Worm (Caenorhabditis elegans) whole organism, young adult: ENCODE results near the gene cdc-42.
A peak's percentile ranks its signal among the peaks of the same experiment; 100 is the strongest.

Experiments used
- B0336.3 ChIP-seq: fragments of 200-800 bp; sonication (Bioruptor generic); IDR thresholded peaks from 2 replicates; pipeline ENCODE4 v1.3.6; 2022; ENCODE audit warnings: missing genetic modification characterization, missing compliant biosample characterization
- C17E4.6 ChIP-seq: fragments of 200-800 bp; sonication (Bioruptor generic); IDR thresholded peaks from 2 replicates; pipeline ENCODE4 v1.3.6; 2022; ENCODE audit warnings: missing genetic modification reagents, missing genetic modification characterization, missing compliant biosample characterization
- F37B4.10 ChIP-seq: fragments of 200-800 bp; sonication (Bioruptor generic); IDR thresholded peaks from 2 replicates; pipeline ENCODE4 v1.3.6; 2022; ENCODE audit warnings: missing genetic modification characterization, missing compliant biosample characterization
- F49E8.2 ChIP-seq: sonication (generic microtip); optimal IDR thresholded peaks from 3 replicates; lab custom pipeline; 2017; ENCODE audit warnings: missing genetic modification characterization, mild to moderate bottlenecking, missing compliant biosample characterization, antibody characterized with exemption, moderate library complexity; ENCODE audit not compliant: insufficient read depth
- F57A8.1 ChIP-seq: fragments of 200-800 bp; sonication (Bioruptor generic); optimal IDR thresholded peaks from 2 replicates; lab custom pipeline; 2018; ENCODE audit warnings: mild to moderate bottlenecking, missing genetic modification characterization, moderate library complexity, missing compliant biosample characterization
- Y53F4B.3 ChIP-seq: fragments of 200-800 bp; sonication (Bioruptor generic); IDR thresholded peaks from 2 replicates; pipeline ENCODE4 v1.3.6; 2022; ENCODE audit warnings: missing genetic modification reagents, missing genetic modification characterization, missing compliant biosample characterization
- ZK185.1 ChIP-seq: sonication (generic microtip); optimal IDR thresholded peaks from 2 replicates; lab custom pipeline; 2016; ENCODE audit warnings: mild to moderate bottlenecking, missing genetic modification characterization, missing compliant biosample characterization; ENCODE audit not compliant: poor library complexity, severe bottlenecking
- attf-5 ChIP-seq: fragments of 200-800 bp; sonication (Bioruptor generic); optimal IDR thresholded peaks from 2 replicates; lab custom pipeline; 2018; ENCODE audit warnings: mild to moderate bottlenecking, missing genetic modification characterization, missing compliant biosample characterization
- ccch-3 ChIP-seq: fragments of 200-800 bp; sonication (Bioruptor generic); optimal IDR thresholded peaks from 2 replicates; lab custom pipeline; 2018; ENCODE audit warnings: mild to moderate bottlenecking, missing genetic modification characterization, missing compliant biosample characterization
- cebp-1 ChIP-seq, 2 experiments: fragments of 200-800 bp in 1 of 2; sonication (Bioruptor generic) in 1 of 2; sonication (generic microtip) in 1 of 2; IDR thresholded peaks in 1 of 2; optimal IDR thresholded peaks in 1 of 2; 2 replicates each; pipeline versions ENCODE4 v1.3.6 to Lab custom; 2017 to 2022; ENCODE audit warnings: missing compliant biosample characterization in 2 of 2, missing genetic modification characterization in 2 of 2, mild to moderate bottlenecking in 1 of 2, missing genetic modification reagents in 1 of 2, moderate library complexity in 1 of 2
- ceh-100 ChIP-seq: fragments of 200-800 bp; sonication (Bioruptor generic); IDR thresholded peaks from 2 replicates; pipeline ENCODE4 v1.3.6; 2022; ENCODE audit warnings: missing genetic modification reagents, missing genetic modification characterization, missing compliant biosample characterization
- ceh-79 ChIP-seq: sonication (generic microtip); optimal IDR thresholded peaks from 2 replicates; lab custom pipeline; 2017; ENCODE audit warnings: mild to moderate bottlenecking, missing genetic modification characterization, missing compliant biosample characterization
- chd-7 ChIP-seq: sonication (generic microtip); optimal IDR thresholded peaks from 2 replicates; lab custom pipeline; 2016; ENCODE audit warnings: mild to moderate bottlenecking, missing genetic modification characterization, moderate library complexity, missing compliant biosample characterization
- die-1 ChIP-seq: sonication (generic microtip); optimal IDR thresholded peaks from 2 replicates; lab custom pipeline; 2016; ENCODE audit warnings: missing genotype, mild to moderate bottlenecking, missing genetic modification characterization, missing compliant biosample characterization
- dox-1 ChIP-seq: fragments of 200-800 bp; sonication (Bioruptor generic); IDR thresholded peaks from 2 replicates; pipeline ENCODE4 v1.3.6; 2022; ENCODE audit warnings: missing genetic modification reagents, missing genetic modification characterization, missing compliant biosample characterization
- egl-44 ChIP-seq: fragments of 200-800 bp; sonication (Bioruptor generic); IDR thresholded peaks from 2 replicates; pipeline ENCODE4 v1.3.6; 2022; ENCODE audit warnings: missing genetic modification reagents, missing genetic modification characterization, missing compliant biosample characterization
- ekl-4 ChIP-seq: fragments of 200-800 bp; sonication (Bioruptor generic); IDR thresholded peaks from 2 replicates; pipeline ENCODE4 v1.3.6; 2022; ENCODE audit warnings: missing genetic modification reagents, missing genetic modification characterization, missing compliant biosample characterization
- gei-17 ChIP-seq: fragments of 200-800 bp; sonication (Bioruptor generic); optimal IDR thresholded peaks from 2 replicates; lab custom pipeline; 2018; ENCODE audit warnings: mild to moderate bottlenecking, missing genetic modification characterization, missing compliant biosample characterization
- lin-26 ChIP-seq: fragments of 200-800 bp; sonication (Bioruptor generic); IDR thresholded peaks from 2 replicates; pipeline ENCODE4 v1.3.6; 2022; ENCODE audit warnings: missing genetic modification reagents, missing genetic modification characterization, missing compliant biosample characterization
- lin-35 ChIP-seq, 3 experiments: fragments of 150-350 bp in 2 of 3; sonication (generic microtip) in 1 of 3; optimal IDR thresholded peaks; 2 replicates each; lab custom pipeline; 2014 to 2018; ENCODE audit warnings: missing biosample characterization in 3 of 3, missing genetic modification characterization in 3 of 3, missing genetic modification reagents in 3 of 3
- lin-40 ChIP-seq: sonication (generic microtip); optimal IDR thresholded peaks from 2 replicates; lab custom pipeline; 2016; ENCODE audit warnings: missing genetic modification characterization, mild to moderate bottlenecking, missing compliant biosample characterization, missing genotype, missing genetic modification reagents
- lsl-1 ChIP-seq: fragments of 200-800 bp; sonication (Bioruptor generic); optimal IDR thresholded peaks from 2 replicates; lab custom pipeline; 2018; ENCODE audit warnings: mild to moderate bottlenecking, missing genetic modification characterization, moderate library complexity, missing compliant biosample characterization
- mcd-1 ChIP-seq: fragments of 200-800 bp; sonication (Bioruptor generic); IDR thresholded peaks from 2 replicates; pipeline ENCODE4 v1.3.6; 2022; ENCODE audit warnings: missing genetic modification reagents, missing genetic modification characterization, missing compliant biosample characterization
- mxl-1 ChIP-seq: sonication (generic microtip); optimal IDR thresholded peaks from 2 replicates; lab custom pipeline; 2016; ENCODE audit warnings: missing genetic modification characterization, missing compliant biosample characterization
- nfya-1 ChIP-seq: sonication (generic microtip); optimal IDR thresholded peaks from 2 replicates; lab custom pipeline; 2017; ENCODE audit warnings: antibody characterized with exemption, missing compliant biosample characterization, missing genetic modification characterization, borderline replicate concordance; ENCODE audit not compliant: insufficient read depth
- repo-1 ChIP-seq: sonication (generic microtip); optimal IDR thresholded peaks from 2 replicates; lab custom pipeline; 2017; ENCODE audit warnings: mild to moderate bottlenecking, missing genetic modification characterization, missing compliant biosample characterization
- sptf-2 ChIP-seq: fragments of 200-800 bp; sonication (Bioruptor generic); optimal IDR thresholded peaks from 2 replicates; lab custom pipeline; 2018; ENCODE audit warnings: mild to moderate bottlenecking, missing genetic modification characterization, missing compliant biosample characterization
- unc-130 ChIP-seq: sonication (generic microtip); optimal IDR thresholded peaks from 2 replicates; lab custom pipeline; 2016; ENCODE audit warnings: missing genetic modification reagents, missing genetic modification characterization, missing compliant biosample characterization
- zfh-2 ChIP-seq: fragments of 200-800 bp; sonication (Bioruptor generic); conservative IDR thresholded peaks from 2 replicates; pipeline ENCODE4 v1.3.6; 2022; ENCODE audit warnings: missing genetic modification reagents, missing genetic modification characterization, missing compliant biosample characterization
- ztf-18 ChIP-seq: sonication (generic microtip); optimal IDR thresholded peaks from 2 replicates; lab custom pipeline; 2016; ENCODE audit warnings: missing genotype, mild to moderate bottlenecking, missing genetic modification characterization, missing compliant biosample characterization
- ztf-26 ChIP-seq: sonication (generic microtip); optimal IDR thresholded peaks from 2 replicates; lab custom pipeline; 2017; ENCODE audit warnings: missing genetic modification characterization, missing compliant biosample characterization
- ztf-28 ChIP-seq: fragments of 200-800 bp; sonication (Bioruptor generic); IDR thresholded peaks from 2 replicates; pipeline ENCODE4 v1.3.6; 2022; ENCODE audit warnings: missing genetic modification reagents, missing genetic modification characterization, missing compliant biosample characterization

cdc-42 gene

ce11 chrII:7623466-7623865, 7.2 kb downstream of the cdc-42 start (continued):
- peak; percentile 18 for TF ChIP-seq attf-5 (GFP tag; lab: Kevin White, UChicago)

- no peak for TF ChIP-seq sptf-2 (GFP tag; lab: Kevin White, UChicago)
- TF ChIP-seq dox-1 (GFP tag; lab: Robert Waterston, UW) = 0 out of 2 replicates have a peak, but pooled peaks have one; percentile 3
- TF ChIP-seq ztf-18 = no peak
- TF ChIP-seq cebp-1 (GFP tag; IDR thresholded peaks at IDR 0.05; lab: Robert Waterston, UW) = no peak
- no peak for TF ChIP-seq cebp-1 (tag; optimal IDR thresholded peaks at IDR 0.05; lab: Kevin White, UChicago)
- TF ChIP-seq unc-130 (GFP tag; lab: Kevin White, UChicago) = no peak
- TF ChIP-seq die-1 (tag; lab: Kevin White, UChicago) = no peak
- TF ChIP-seq ZK185.1 (tag; lab: Kevin White, UChicago) = no peak
Observed at ce11 chrII:7624272-7624671, 8.0 kb downstream of the cdc-42 start.

ce11 chrII:7624995-7625394, 8.7 kb downstream of the cdc-42 start:
- TF ChIP-seq lin-40 (tag; lab: Kevin White, UChicago) (no peak), zfh-2 (GFP tag; lab: Robert Waterston, UW) (peak; percentile 41; the same call in 1 of the 2 replicates), lin-26 (0 out of 2 replicates have a peak, but pooled peaks have one; percentile 18)

ce11 chrII:7628640-7629039, 12.4 kb downstream of the cdc-42 start:
- TF ChIP-seq cebp-1 (GFP tag; IDR thresholded peaks at IDR 0.05; lab: Robert Waterston, UW) (no peak), cebp-1 (tag; optimal IDR thresholded peaks at IDR 0.05; lab: Kevin White, UChicago) (peak; percentile 46), mcd-1 (no peak)

- TF ChIP-seq die-1 (tag; lab: Kevin White, UChicago) (no peak), C17E4.6 (GFP tag; lab: Robert Waterston, UW) (no peak), lsl-1 (no peak), repo-1 (tag; lab: Kevin White, UChicago) (no peak), nfya-1 (tag; lab: Kevin White, UChicago) (no peak), chd-7 (tag; lab: Kevin White, UChicago) (no peak), B0336.3 (GFP tag; lab: Robert Waterston, UW) (no peak), ceh-100 (GFP tag; lab: Robert Waterston, UW) (no peak), ekl-4 (GFP tag; lab: Robert Waterston, UW) (no peak), F37B4.10 (GFP tag; lab: Robert Waterston, UW) (no peak), gei-17 (GFP tag; lab: Kevin White, UChicago) (no peak), egl-44 (GFP tag; lab: Robert Waterston, UW) (no peak), ztf-28 (no peak), mxl-1 (no peak)
Observed at ce11 chrII:7630052-7630451, 13.8 kb downstream of the cdc-42 start.

ce11 chrII:7631171-7631570, 14.9 kb downstream of the cdc-42 start:
- TF ChIP-seq Y53F4B.3 (no peak), lin-26 (peak; percentile 37; the same call in 1 of the 2 replicates), ztf-26 (tag; lab: Kevin White, UChicago) (peak; percentile 8)
- TF ChIP-seq, all 124 proteins: peak for 2

- no peak for TF ChIP-seq ccch-3
- TF ChIP-seq F49E8.2 (tag; lab: Kevin White, UChicago) = no peak
- peak in 1 of 3 experiments; percentile 24 for TF ChIP-seq lin-35 (GFP tag; optimal IDR thresholded peaks at IDR 0.05; lab: Kevin White, UChicago)
- TF ChIP-seq F57A8.1 (GFP tag; lab: Kevin White, UChicago) = no peak
- TF ChIP-seq ceh-79 (tag; lab: Kevin White, UChicago) = no peak
- TF ChIP-seq, all 124 proteins: peak for 1
Observed at ce11 chrII:7631677-7632210, 15.5 kb downstream of the cdc-42 start.
